Worm (Caenorhabditis elegans) whole organism, L4 larva: ENCODE data around the gene suf-1.

Source experiments
- F10B5.3 ChIP-seq: sonication (generic microtip); optimal IDR thresholded peaks from 2 replicates; lab custom pipeline; 2016; ENCODE audit warnings: mild to moderate bottlenecking, missing genetic modification characterization, missing compliant biosample characterization
- F49E8.2 ChIP-seq: sonication (generic microtip); optimal IDR thresholded peaks from 2 replicates; lab custom pipeline; 2016; ENCODE audit warnings: missing compliant biosample characterization, mild to moderate bottlenecking, missing genetic modification characterization, borderline replicate concordance
- R02D3.7 ChIP-seq: fragments of 150-350 bp; sonication (generic microtip); optimal IDR thresholded peaks from 3 replicates; lab custom pipeline; 2014; ENCODE audit warnings: missing biosample characterization, missing genetic modification characterization
- T20F7.1 ChIP-seq: fragments of 200-800 bp; sonication (Bioruptor generic); optimal IDR thresholded peaks from 2 replicates; lab custom pipeline; 2018; ENCODE audit warnings: mild to moderate bottlenecking, missing genetic modification characterization, missing compliant biosample characterization
- T26A8.4 ChIP-seq: fragments of 200-800 bp; sonication (Bioruptor generic); IDR thresholded peaks from 2 replicates; pipeline ENCODE4 v1.3.6; 2022; ENCODE audit warnings: missing genetic modification characterization, missing compliant biosample characterization
- Y105C5A.15 ChIP-seq: fragments of 200-800 bp; sonication (Bioruptor generic); IDR thresholded peaks from 2 replicates; pipeline ENCODE4 v1.3.6; 2022; ENCODE audit warnings: missing genetic modification characterization, missing compliant biosample characterization
- Y75B8A.6 ChIP-seq: fragments of 200-800 bp; sonication (Bioruptor generic); IDR thresholded peaks from 2 replicates; pipeline ENCODE4 v1.3.6; 2022; ENCODE audit warnings: missing genetic modification reagents, missing genetic modification characterization, missing compliant biosample characterization
- ZK337.2 ChIP-seq: fragments of 200-800 bp; sonication (Bioruptor generic); IDR thresholded peaks from 2 replicates; pipeline ENCODE4 v1.3.6; 2022; ENCODE audit warnings: missing genetic modification reagents, missing genetic modification characterization, missing compliant biosample characterization
- aha-1 ChIP-seq: fragments of 150-350 bp; peaks from one replicate; lab custom pipeline; 2014; ENCODE audit warnings: missing biosample characterization, missing genetic modification characterization
- arid-1 ChIP-seq: fragments of 200-800 bp; sonication (Bioruptor generic); conservative IDR thresholded peaks from 2 replicates; pipeline ENCODE4 v1.3.6; 2022; ENCODE audit warnings: missing genetic modification reagents, missing genetic modification characterization, missing compliant biosample characterization
- ceh-20 ChIP-seq: fragments of 200-800 bp; sonication (Bioruptor generic); IDR thresholded peaks from 2 replicates; pipeline ENCODE4 v1.3.6; 2022; ENCODE audit warnings: missing genetic modification reagents, missing genetic modification characterization, missing compliant biosample characterization
- ctbp-1 ChIP-seq: fragments of 200-800 bp; sonication (Bioruptor generic); IDR thresholded peaks from 2 replicates; pipeline ENCODE4 v1.3.6; 2022; ENCODE audit warnings: missing genetic modification reagents, missing genetic modification characterization, missing compliant biosample characterization
- daf-16 ChIP-seq, 3 experiments: sonication (generic microtip); optimal IDR thresholded peaks; 2 replicates each; lab custom pipeline; 2016 to 2017; ENCODE audit warnings: missing genetic modification characterization in 3 of 3, missing genetic modification reagents in 3 of 3, mild to moderate bottlenecking in 2 of 3, missing compliant biosample characterization in 2 of 3, missing biosample characterization in 1 of 3, moderate library complexity in 1 of 3
- daf-19 ChIP-seq: fragments of 200-800 bp; sonication (Bioruptor generic); conservative IDR thresholded peaks from 2 replicates; pipeline ENCODE4 v1.3.6; 2022; ENCODE audit warnings: missing genetic modification characterization, missing compliant biosample characterization
- dmd-6 ChIP-seq: fragments of 200-800 bp; sonication (Bioruptor generic); IDR thresholded peaks from 2 replicates; pipeline ENCODE4 v1.3.6; 2022; ENCODE audit warnings: missing genetic modification reagents, missing genetic modification characterization, missing compliant biosample characterization
- dpl-1 ChIP-seq: fragments of 150-350 bp; optimal IDR thresholded peaks from 2 replicates; lab custom pipeline; 2014; ENCODE audit warnings: missing biosample characterization, missing genetic modification reagents, missing genetic modification characterization
- dve-1 ChIP-seq: sonication (generic microtip); optimal IDR thresholded peaks from 2 replicates; lab custom pipeline; 2017; ENCODE audit warnings: antibody characterized with exemption, mild to moderate bottlenecking, missing genetic modification characterization, missing compliant biosample characterization; ENCODE audit not compliant: insufficient read depth
- hlh-11 ChIP-seq: fragments of 200-800 bp; sonication (Bioruptor generic); optimal IDR thresholded peaks from 2 replicates; lab custom pipeline; 2018; ENCODE audit warnings: mild to moderate bottlenecking, missing genetic modification characterization, missing compliant biosample characterization
- hlh-30 ChIP-seq: sonication (generic microtip); optimal IDR thresholded peaks from 2 replicates; lab custom pipeline; 2017; ENCODE audit warnings: antibody characterized with exemption, mild to moderate bottlenecking, missing genetic modification characterization, missing compliant biosample characterization; ENCODE audit not compliant: insufficient read depth
- hmg-1.1 ChIP-seq: fragments of 200-800 bp; sonication (Bioruptor generic); IDR thresholded peaks from 2 replicates; pipeline ENCODE4 v1.3.6; 2022; ENCODE audit warnings: missing genetic modification reagents, missing genetic modification characterization, missing compliant biosample characterization
- jun-1 ChIP-seq: fragments of 150-350 bp; optimal IDR thresholded peaks from 2 replicates; lab custom pipeline; 2014; ENCODE audit warnings: missing biosample characterization, missing genetic modification reagents, missing genetic modification characterization
- lim-7 ChIP-seq: fragments of 200-800 bp; sonication (Bioruptor generic); IDR thresholded peaks from 2 replicates; pipeline ENCODE4 v1.3.6; 2022; ENCODE audit warnings: missing genetic modification characterization, missing compliant biosample characterization
- lin-1 ChIP-seq: fragments of 200-800 bp; sonication (Bioruptor generic); IDR thresholded peaks from 2 replicates; pipeline ENCODE4 v1.3.6; 2022; ENCODE audit warnings: missing genetic modification reagents, missing genetic modification characterization, missing compliant biosample characterization
- lin-38 ChIP-seq: fragments of 200-800 bp; sonication (Bioruptor generic); IDR thresholded peaks from 2 replicates; pipeline ENCODE4 v1.3.6; 2022; ENCODE audit warnings: missing genetic modification reagents, missing genetic modification characterization, missing compliant biosample characterization
- lir-3 ChIP-seq: sonication (generic microtip); optimal IDR thresholded peaks from 2 replicates; lab custom pipeline; 2016; ENCODE audit warnings: mild to moderate bottlenecking, missing genetic modification characterization, missing compliant biosample characterization
- lsy-2 ChIP-seq, 2 experiments: fragments of 150-350 bp in 1 of 2; sonication (generic microtip) in 1 of 2; optimal IDR thresholded peaks; 2 replicates each; lab custom pipeline; 2014 to 2017; ENCODE audit warnings: missing biosample characterization in 2 of 2, missing genetic modification characterization in 2 of 2
- mes-2 ChIP-seq: sonication (generic microtip); optimal IDR thresholded peaks from 2 replicates; lab custom pipeline; 2016; ENCODE audit warnings: missing genotype, mild to moderate bottlenecking, missing genetic modification characterization, missing compliant biosample characterization; ENCODE audit not compliant: poor library complexity, severe bottlenecking
- mxl-3 ChIP-seq: fragments of 200-800 bp; sonication (Bioruptor generic); optimal IDR thresholded peaks from 2 replicates; lab custom pipeline; 2018; ENCODE audit warnings: mild to moderate bottlenecking, missing genetic modification characterization, missing compliant biosample characterization
- nhr-10 ChIP-seq: fragments of 150-350 bp; optimal IDR thresholded peaks from 2 replicates; lab custom pipeline; 2014; ENCODE audit warnings: missing biosample characterization, missing genetic modification characterization
- nhr-11 ChIP-seq: fragments of 150-350 bp; optimal IDR thresholded peaks from 2 replicates; lab custom pipeline; 2014; ENCODE audit warnings: missing biosample characterization, missing genetic modification characterization
- nhr-25 ChIP-seq: sonication (generic microtip); optimal IDR thresholded peaks from 2 replicates; lab custom pipeline; 2017; ENCODE audit warnings: missing genetic modification characterization, mild to moderate bottlenecking, missing compliant biosample characterization, antibody characterized with exemption, moderate library complexity, borderline replicate concordance; ENCODE audit not compliant: insufficient read depth
- nhr-28 ChIP-seq: fragments of 150-350 bp; optimal IDR thresholded peaks from 2 replicates; lab custom pipeline; 2014; ENCODE audit warnings: missing biosample characterization, missing genetic modification characterization
- nhr-48 ChIP-seq: sonication (generic microtip); optimal IDR thresholded peaks from 2 replicates; lab custom pipeline; 2016; ENCODE audit warnings: mild to moderate bottlenecking, missing genetic modification characterization, missing compliant biosample characterization
- nhr-6 ChIP-seq: fragments of 150-350 bp; optimal IDR thresholded peaks from 2 replicates; lab custom pipeline; 2014; ENCODE audit warnings: missing biosample characterization, missing genetic modification characterization
- nhr-76 ChIP-seq: fragments of 150-350 bp; optimal IDR thresholded peaks from 2 replicates; lab custom pipeline; 2014; ENCODE audit warnings: missing biosample characterization, missing genetic modification characterization
- nhr-77 ChIP-seq: fragments of 150-350 bp; optimal IDR thresholded peaks from 2 replicates; lab custom pipeline; 2014; ENCODE audit warnings: missing biosample characterization, missing genetic modification characterization
- php-3 ChIP-seq: fragments of 200-800 bp; sonication (Bioruptor generic); IDR thresholded peaks from 2 replicates; pipeline ENCODE4 v1.3.6; 2022; ENCODE audit warnings: missing genetic modification reagents, missing genetic modification characterization, missing compliant biosample characterization
- pqm-1 ChIP-seq: sonication (generic microtip); optimal IDR thresholded peaks from 2 replicates; lab custom pipeline; 2017; ENCODE audit warnings: missing biosample characterization, missing genetic modification characterization
- sdz-12 ChIP-seq: fragments of 200-800 bp; sonication (Bioruptor generic); optimal IDR thresholded peaks from 2 replicates; lab custom pipeline; 2018; ENCODE audit warnings: mild to moderate bottlenecking, missing genetic modification characterization, missing compliant biosample characterization
- spr-3 ChIP-seq: fragments of 200-800 bp; sonication (Bioruptor generic); optimal IDR thresholded peaks from 2 replicates; lab custom pipeline; 2018; ENCODE audit warnings: mild to moderate bottlenecking, missing genetic modification characterization, missing compliant biosample characterization
- tra-1 ChIP-seq: fragments of 200-800 bp; sonication (Bioruptor generic); IDR thresholded peaks from 2 replicates; pipeline ENCODE4 v1.3.6; 2022; ENCODE audit warnings: missing genetic modification reagents, missing genetic modification characterization, missing compliant biosample characterization
- unc-39 ChIP-seq: sonication (generic microtip); optimal IDR thresholded peaks from 2 replicates; lab custom pipeline; 2017; ENCODE audit warnings: missing biosample characterization, missing genetic modification characterization
- unc-62 ChIP-seq, 3 experiments: fragments of 150-350 bp in 1 of 3; sonication (generic microtip); optimal IDR thresholded peaks in 2 of 3; peaks in 1 of 3; 1 replicate in 1 of 3; 2 replicates in 2 of 3; lab custom pipeline; 2014 to 2017; ENCODE audit warnings: missing biosample characterization in 3 of 3, missing genetic modification characterization in 3 of 3, missing genetic modification reagents in 3 of 3, missing genotype in 1 of 3
- vab-7 ChIP-seq: fragments of 200-800 bp; sonication (Bioruptor generic); IDR thresholded peaks from 2 replicates; pipeline ENCODE4 v1.3.6; 2022; ENCODE audit warnings: missing genetic modification reagents, missing genetic modification characterization, missing compliant biosample characterization
- zip-11 ChIP-seq: fragments of 200-800 bp; sonication (Bioruptor generic); IDR thresholded peaks from 2 replicates; pipeline ENCODE4 v1.3.6; 2022; ENCODE audit warnings: missing genetic modification characterization, missing compliant biosample characterization

suf-1 gene

ce11 chrII:8566039-8566438 lies 37.6 kb upstream of the suf-1 start, which contains the start of gene stc-1:
Gene stc-1 (minus strand): TSS chrII:8566139.
- TF ChIP-seq arid-1 (GFP tag; lab: Robert Waterston, UW) (0 out of 2 replicates have a peak, but pooled peaks have one; percentile 22), nhr-10 (tag; lab: Kevin White, UChicago) (peak; percentile 1), ceh-20 (GFP tag; lab: Robert Waterston, UW) (no peak), daf-16 (GFP tag; optimal IDR thresholded peaks at IDR 0.05; lab: Kevin White, UChicago) (no peak), daf-16 (tag; optimal IDR thresholded peaks at IDR 0.05; lab: Kevin White, UChicago) (peak; percentile 33), lin-38 (GFP tag; lab: Robert Waterston, UW) (peak; percentile 81), zip-11 (no peak), lsy-2 (tag; optimal IDR thresholded peaks at IDR 0.05; lab: Kevin White, UChicago) (peak in 1 of 2 experiments; percentile 45), nhr-28 (tag; lab: Kevin White, UChicago) (peak; percentile 39), T26A8.4 (GFP tag; lab: Robert Waterston, UW) (peak; percentile 35; the same call in 1 of the 2 replicates), mes-2 (tag; lab: Kevin White, UChicago) (peak; percentile 59), dpl-1 (peak; percentile 70), hlh-30 (no peak), Y105C5A.15 (GFP tag; lab: Robert Waterston, UW) (no peak), aha-1 (tag; lab: Kevin White, UChicago) (peak; percentile 23), pqm-1 (tag; lab: Kevin White, UChicago) (peak; percentile 20), dve-1 (tag; lab: Kevin White, UChicago) (peak; percentile 43), dmd-6 (GFP tag; lab: Robert Waterston, UW) (no peak), tra-1 (GFP tag; lab: Robert Waterston, UW) (no peak), T20F7.1 (GFP tag; lab: Kevin White, UChicago) (no peak), nhr-6 (tag; lab: Kevin White, UChicago) (peak; percentile 53)

ce11 chrII:8566806-8567266 lies 36.8 kb upstream of the suf-1 start, which contains the start of gene F54C9.3:
Gene F54C9.3 (minus strand): TSS chrII:8566856.
- peak; percentile 95 for TF ChIP-seq nhr-28 (tag; lab: Kevin White, UChicago)
- no peak for TF ChIP-seq daf-19 (GFP tag; lab: Robert Waterston, UW)
- TF ChIP-seq sdz-12 (GFP tag; lab: Kevin White, UChicago): no peak
- TF ChIP-seq lin-38 (GFP tag; lab: Robert Waterston, UW): peak; percentile 16
- peak; percentile 82 for TF ChIP-seq hlh-11 (tag; lab: Kevin White, UChicago)
- TF ChIP-seq F10B5.3: no peak
- TF ChIP-seq vab-7: no peak
- TF ChIP-seq zip-11: no peak
- peak in 1 of 2 experiments; percentile 14 for TF ChIP-seq daf-16 (GFP tag; optimal IDR thresholded peaks at IDR 0.05; lab: Kevin White, UChicago)
- peak; percentile 84 for TF ChIP-seq daf-16 (tag; optimal IDR thresholded peaks at IDR 0.05; lab: Kevin White, UChicago)
- TF ChIP-seq pqm-1 (tag; lab: Kevin White, UChicago): peak; percentile 91
- no peak for TF ChIP-seq unc-39
- TF ChIP-seq arid-1 (GFP tag; lab: Robert Waterston, UW): no peak
- TF ChIP-seq mxl-3 (GFP tag; lab: Kevin White, UChicago): no peak
- TF ChIP-seq hmg-1.1 (GFP tag; lab: Robert Waterston, UW): no peak
- TF ChIP-seq unc-62 (GFP tag; optimal IDR thresholded peaks at IDR 0.05 in 1 of 2; lab: Kevin White, UChicago): no peak
- TF ChIP-seq unc-62 (tag; optimal IDR thresholded peaks at IDR 0.05; lab: Kevin White, UChicago): no peak
- TF ChIP-seq F49E8.2: no peak
- TF ChIP-seq Y105C5A.15 (GFP tag; lab: Robert Waterston, UW): no peak
- TF ChIP-seq jun-1 (tag; lab: Kevin White, UChicago): peak; percentile 67
- no peak for TF ChIP-seq Y75B8A.6 (GFP tag; lab: Robert Waterston, UW)
- TF ChIP-seq spr-3 (GFP tag; lab: Kevin White, UChicago): no peak
- peak; percentile 75; the same call in 1 of the 2 replicates for TF ChIP-seq tra-1 (GFP tag; lab: Robert Waterston, UW)
- TF ChIP-seq ctbp-1 (GFP tag; lab: Robert Waterston, UW): no peak
- TF ChIP-seq lin-1 (GFP tag; lab: Robert Waterston, UW): peak; percentile 62
- TF ChIP-seq lsy-2 (tag; optimal IDR thresholded peaks at IDR 0.05; lab: Kevin White, UChicago): peak in 1 of 2 experiments; percentile 35
- TF ChIP-seq nhr-77: peak; percentile 93
- TF ChIP-seq nhr-11 (tag; lab: Kevin White, UChicago): no peak
- no peak for TF ChIP-seq nhr-25 (tag; lab: Kevin White, UChicago)
- peak; percentile 96 for TF ChIP-seq ceh-20 (GFP tag; lab: Robert Waterston, UW)
- TF ChIP-seq lim-7 (GFP tag; lab: Robert Waterston, UW): no peak
- no peak for TF ChIP-seq lir-3 (tag; lab: Kevin White, UChicago)
- no peak for TF ChIP-seq ZK337.2 (GFP tag; lab: Robert Waterston, UW)
- TF ChIP-seq php-3 (GFP tag; lab: Robert Waterston, UW): peak; percentile 99
- TF ChIP-seq nhr-76 (tag; lab: Kevin White, UChicago): no peak
- TF ChIP-seq R02D3.7 (tag; lab: Kevin White, UChicago): no peak
- TF ChIP-seq dmd-6 (GFP tag; lab: Robert Waterston, UW): peak; percentile 92
- peak; percentile 30 for TF ChIP-seq nhr-48 (tag; lab: Kevin White, UChicago)
